Fruit fly (Drosophila melanogaster) whole organism, embryonic: Measurements from ENCODE around the gene r2d2.

Experiments
- Awh ChIP-seq: fragments of 200-800 bp; sonication (Bioruptor generic); IDR thresholded peaks from 2 replicates; pipeline ENCODE4, ENCODE4 v1.3.6; 2022; ENCODE audit warnings: missing biosample characterization, missing genetic modification characterization
- CG33213 ChIP-seq: fragments of 200-800 bp; sonication (Bioruptor generic); optimal IDR thresholded peaks from 3 replicates; lab custom pipeline; 2016; ENCODE audit warnings: missing biosample characterization, missing genetic modification characterization
- CG3407 ChIP-seq: fragments of 200-800 bp; sonication (Bioruptor generic); optimal IDR thresholded peaks from 2 replicates; lab custom pipeline; 2018; ENCODE audit warnings: missing biosample characterization, mild to moderate bottlenecking, missing genetic modification characterization
- CG34422 ChIP-seq: fragments of 200-800 bp; sonication (Bioruptor generic); IDR thresholded peaks from 3 replicates; pipeline ENCODE4 v1.3.6; 2022; ENCODE audit warnings: missing biosample characterization, missing genetic modification characterization
- CG42726 ChIP-seq: fragments of 200-800 bp; sonication (Bioruptor generic); IDR thresholded peaks from 2 replicates; pipeline ENCODE4 v1.3.6; 2022; ENCODE audit warnings: missing biosample characterization, missing genetic modification characterization; ENCODE audit not compliant: partially characterized antibody
- Fer2 ChIP-seq: fragments of 200-800 bp; sonication (Bioruptor generic); optimal IDR thresholded peaks from 2 replicates; lab custom pipeline; 2018; ENCODE audit warnings: missing biosample characterization, mild to moderate bottlenecking, missing genetic modification characterization, moderate library complexity
- H2.0 ChIP-seq: fragments of 200-800 bp; sonication (Bioruptor generic); IDR thresholded peaks from 2 replicates; pipeline ENCODE4 v1.3.6; 2022; ENCODE audit warnings: missing biosample characterization, missing genetic modification characterization
- HHEX ChIP-seq: fragments of 200-800 bp; sonication (Bioruptor generic); optimal IDR thresholded peaks from 3 replicates; lab custom pipeline; 2017; ENCODE audit warnings: missing biosample characterization, mild to moderate bottlenecking, missing genetic modification characterization, missing genetic modification reagents
- TFAM ChIP-seq: fragments of 200-800 bp; sonication (Bioruptor generic); optimal IDR thresholded peaks from 2 replicates; lab custom pipeline; 2017; ENCODE audit warnings: missing biosample characterization, missing genetic modification characterization, inconsistent platforms
- lola ChIP-seq, 3 experiments: fragments of >200 bp in 2 of 3; fragments of 200-800 bp in 1 of 3; sonication (Bioruptor generic) in 1 of 3; optimal IDR thresholded peaks; 2 replicates each; lab custom pipeline; 2017 to 2019; ENCODE audit warnings: missing biosample characterization in 3 of 3, missing genetic modification characterization in 3 of 3, mild to moderate bottlenecking in 1 of 3, moderate library complexity in 1 of 3
- shn ChIP-seq: fragments of 200-800 bp; sonication (Bioruptor generic); optimal IDR thresholded peaks from 3 replicates; lab custom pipeline; 2016; ENCODE audit warnings: missing biosample characterization, missing genetic modification characterization

- no peak for TF ChIP-seq shn (GFP tag; lab: Kevin White, UChicago)
- no peak for TF ChIP-seq CG34422
- TF ChIP-seq Fer2 (tag; lab: Kevin White, UChicago), result no peak
- TF ChIP-seq CG3407 (GFP tag; lab: Kevin White, UChicago), result no peak
- TF ChIP-seq Awh, result no peak
- TF ChIP-seq H2.0 (GFP tag; lab: Robert Waterston, UW), result no peak
- no peak for TF ChIP-seq HHEX
- no peak for TF ChIP-seq CG33213 (GFP tag; lab: Kevin White, UChicago)
- TF ChIP-seq CG42726 (GFP tag; lab: Robert Waterston, UW), result no peak
- no peak for TF ChIP-seq TFAM (GFP tag; lab: Kevin White, UChicago)
- TF ChIP-seq lola (GFP tag; optimal IDR thresholded peaks at IDR 0.05; lab: Kevin White, UChicago), result no peak
Observed at dm6 chr2L:7753874-7754273, 46.1 kb upstream of the r2d2 start, which contains the start of gene CG46025.
